Worm (Caenorhabditis elegans) whole organism, L2 larva: Measurements from ENCODE around the gene C10C5.3.

Experiments used
- R02D3.7 ChIP-seq: fragments of 150-350 bp; optimal IDR thresholded peaks from 2 replicates; lab custom pipeline; 2014; ENCODE audit warnings: missing biosample characterization, missing genetic modification characterization
- ztf-11 ChIP-seq: sonication (generic microtip); optimal IDR thresholded peaks from 2 replicates; lab custom pipeline; 2017; ENCODE audit warnings: missing biosample characterization, missing genetic modification characterization

DNA sequence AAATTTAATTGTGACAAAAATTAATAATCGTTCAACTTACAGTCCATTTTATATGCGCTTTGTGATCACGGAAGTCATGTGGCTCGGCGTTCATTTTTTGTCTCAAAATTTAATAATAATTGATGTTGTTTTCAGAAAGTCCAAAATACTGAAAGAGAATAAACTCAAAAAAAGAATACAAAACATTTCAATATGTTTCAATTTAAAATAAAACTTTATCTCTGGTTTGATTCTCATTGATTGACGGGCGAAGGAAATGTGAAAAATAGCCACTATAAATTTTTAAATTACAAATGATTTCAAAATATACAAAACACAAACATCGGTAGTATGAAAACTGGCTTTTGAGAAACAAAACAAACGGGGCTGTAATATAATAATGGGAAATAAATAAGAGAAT lies 35.4 kb upstream of the C10C5.3 start, which contains the start of gene T20D3.6:
- TF ChIP-seq ztf-11 (no peak), R02D3.7 (tag; lab: Kevin White, UChicago) (no peak)
